Fruit fly (Drosophila melanogaster): ENCODE measurements around the gene Fhos.

The Fhos gene

DNA sequence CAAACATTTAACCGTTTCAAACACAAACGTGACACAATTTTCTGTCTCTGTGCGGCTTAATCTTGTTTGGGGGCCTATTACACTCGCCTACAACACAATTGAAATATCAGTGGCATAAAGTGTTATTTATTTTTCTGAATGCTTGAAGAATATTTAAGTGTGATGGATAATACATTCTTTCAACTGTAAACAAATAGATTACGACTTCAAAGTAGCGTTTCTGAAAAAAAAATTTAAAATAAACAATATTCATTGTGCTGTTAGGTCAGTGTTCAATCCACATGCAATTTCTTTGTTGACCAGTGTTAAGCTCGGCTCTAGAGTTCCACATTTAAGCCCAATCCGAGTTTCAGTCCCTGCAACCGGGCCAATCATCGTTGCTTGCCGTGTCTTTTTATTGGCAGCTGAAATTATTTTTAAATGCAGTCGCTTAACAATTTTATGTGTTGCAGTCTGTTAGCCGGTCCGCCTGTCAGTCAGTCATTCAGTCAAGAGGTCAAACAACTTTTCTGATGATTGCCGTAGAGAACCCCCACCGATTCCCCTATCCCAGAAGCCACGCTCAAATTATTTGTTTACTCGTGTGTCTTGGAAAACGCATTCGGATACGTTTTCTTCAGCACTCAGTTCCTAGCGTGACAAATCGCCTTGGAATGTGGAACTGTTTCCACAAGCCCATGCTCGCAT lies 19.7 kb downstream of the Fhos start:
- TF ChIP-seq N (GFP tag; optimal IDR thresholded peaks at IDR 0.05) (no peak), Mio (GFP tag; optimal IDR thresholded peaks at IDR 0.05) (no peak), fru (GFP tag; optimal IDR thresholded peaks at IDR 0.05) (peak; percentile 20), ey (GFP tag; optimal IDR thresholded peaks at IDR 0.05) (peak; percentile 10), h (GFP tag; optimal IDR thresholded peaks at IDR 0.05) (peak; percentile 30), brk (GFP tag; optimal IDR thresholded peaks at IDR 0.05) (no peak), CrebA (GFP tag; optimal IDR thresholded peaks at IDR 0.05; ENCODE audit: borderline replicate concordance) (no peak), foxo (GFP tag; optimal IDR thresholded peaks at IDR 0.05) (peak in 1 of 2 experiments; percentile 17), Dif (GFP tag; optimal IDR thresholded peaks at IDR 0.05; ENCODE audit: partially characterized antibody) (no peak), rgr (GFP tag; optimal IDR thresholded peaks at IDR 0.05) (peak; percentile 35), CG9705 (GFP tag; optimal IDR thresholded peaks at IDR 0.05) (no peak), woc (GFP tag; optimal IDR thresholded peaks at IDR 0.05) (no peak), Rel (GFP tag; optimal IDR thresholded peaks at IDR 0.05) (no peak), Rel (tag; optimal IDR thresholded peaks at IDR 0.05) (no peak), sv (GFP tag; optimal IDR thresholded peaks at IDR 0.05) (no peak)

- TF ChIP-seq Dfd (GFP tag; optimal IDR thresholded peaks at IDR 0.05) (no peak), Hr83 (GFP tag; optimal IDR thresholded peaks at IDR 0.05; ENCODE audit: poor library complexity, severe bottlenecking) (no peak), jim (GFP tag; optimal IDR thresholded peaks at IDR 0.05) (no peak), GATAd (GFP tag; optimal IDR thresholded peaks at IDR 0.05) (no peak)
Measured at dm6 chr3L:8773713-8774112, 20.3 kb downstream of the Fhos start.

- TF ChIP-seq rgr (GFP tag; optimal IDR thresholded peaks at IDR 0.05): peak; percentile 25
- TF ChIP-seq N (GFP tag; optimal IDR thresholded peaks at IDR 0.05): no peak
- TF ChIP-seq pan (optimal IDR thresholded peaks at IDR 0.05): no peak
- no peak for TF ChIP-seq sage (GFP tag; optimal IDR thresholded peaks at IDR 0.05)
- TF ChIP-seq tai (GFP tag; optimal IDR thresholded peaks at IDR 0.05): no peak
- TF ChIP-seq br (GFP tag; optimal IDR thresholded peaks at IDR 0.05): peak; percentile 10
- no peak for TF ChIP-seq CG9705 (GFP tag; optimal IDR thresholded peaks at IDR 0.05)
- TF ChIP-seq woc (GFP tag; optimal IDR thresholded peaks at IDR 0.05): no peak
- peak; percentile 74 for TF ChIP-seq psq (GFP tag; optimal IDR thresholded peaks at IDR 0.05)
- TF ChIP-seq usp (GFP tag; optimal IDR thresholded peaks at IDR 0.05): no peak
- no peak for TF ChIP-seq CG32264 (GFP tag; optimal IDR thresholded peaks at IDR 0.05)
- TF ChIP-seq GATAd (GFP tag; optimal IDR thresholded peaks at IDR 0.05): no peak
- TF ChIP-seq HLH106 (tag; optimal IDR thresholded peaks at IDR 0.05): no peak
- no peak for TF ChIP-seq Abd-B (GFP tag; optimal IDR thresholded peaks at IDR 0.05)
- peak; percentile 5 for TF ChIP-seq Vsx2 (GFP tag; optimal IDR thresholded peaks at IDR 0.05; ENCODE audit: partially characterized antibody)
- no peak for TF ChIP-seq Jra (GFP tag; optimal IDR thresholded peaks at IDR 0.05)
- no peak for TF ChIP-seq Hr78 (GFP tag; optimal IDR thresholded peaks at IDR 0.05)
- no peak for TF ChIP-seq Myc (optimal IDR thresholded peaks at IDR 0.05)
- TF ChIP-seq Mio (GFP tag; optimal IDR thresholded peaks at IDR 0.05): no peak
- peak; percentile 49 for TF ChIP-seq CrebA (GFP tag; optimal IDR thresholded peaks at IDR 0.05; ENCODE audit: borderline replicate concordance)
- peak; percentile 10 for TF ChIP-seq Hnf4 (GFP tag; optimal IDR thresholded peaks at IDR 0.05)
- TF ChIP-seq h (GFP tag; optimal IDR thresholded peaks at IDR 0.05): no peak
- TF ChIP-seq Sp1 (GFP tag; optimal IDR thresholded peaks at IDR 0.05): peak; percentile 44
- TF ChIP-seq jim (GFP tag; optimal IDR thresholded peaks at IDR 0.05): no peak
- no peak for TF ChIP-seq lola (GFP tag; optimal IDR thresholded peaks at IDR 0.05)
- no peak for TF ChIP-seq brk (GFP tag; optimal IDR thresholded peaks at IDR 0.05)
- peak; percentile 40 for TF ChIP-seq fru (GFP tag; optimal IDR thresholded peaks at IDR 0.05)
- TF ChIP-seq foxo (GFP tag; optimal IDR thresholded peaks at IDR 0.05): no peak
- no peak for TF ChIP-seq Dfd (GFP tag; optimal IDR thresholded peaks at IDR 0.05)
- TF ChIP-seq Rel (GFP tag; optimal IDR thresholded peaks at IDR 0.05): no peak
- TF ChIP-seq Rel (tag; optimal IDR thresholded peaks at IDR 0.05): peak; percentile 2
- no peak for TF ChIP-seq ey (GFP tag; optimal IDR thresholded peaks at IDR 0.05)
- TF ChIP-seq sv (GFP tag; optimal IDR thresholded peaks at IDR 0.05): no peak
- no peak for TF ChIP-seq Dif (GFP tag; optimal IDR thresholded peaks at IDR 0.05; ENCODE audit: partially characterized antibody)
- TF ChIP-seq dsf (GFP tag; optimal IDR thresholded peaks at IDR 0.05; ENCODE audit: borderline replicate concordance): no peak
- TF ChIP-seq OdsH (GFP tag; optimal IDR thresholded peaks at IDR 0.05): no peak
Measured at dm6 chr3L:8774974-8775731, 21.7 kb downstream of the Fhos start.

Data from whole organism, wandering third instar larva.